Worm (Caenorhabditis elegans): ENCODE data around the gene F10G2.7.

The F10G2.7 gene

ce11 chrV:7364951-7365350 is 27.8 kb upstream of the F10G2.7 start, which contains the start of gene exc-13:
Gene exc-13 (plus strand): TSS chrV:7365251.
- no peak for TF ChIP-seq jun-1 (tag; optimal IDR thresholded peaks at IDR 0.05)
- peak; percentile 2 for TF ChIP-seq lin-39 (tag; optimal IDR thresholded peaks at IDR 0.05)

ce11 chrV:7364059-7364458 is 26.9 kb upstream of the F10G2.7 start, which contains the start of gene cyp-35A2:
Gene cyp-35A2 (minus strand): TSS chrV:7364182.
- TF ChIP-seq egl-27 (tag; optimal IDR thresholded peaks at IDR 0.05) = no peak
- TF ChIP-seq jun-1 (tag; optimal IDR thresholded peaks at IDR 0.05) = no peak
- TF ChIP-seq nhr-237 (tag; optimal IDR thresholded peaks at IDR 0.05) = no peak
- peak; percentile 79 for TF ChIP-seq pqm-1 (tag; optimal IDR thresholded peaks at IDR 0.05)
- no peak for TF ChIP-seq nhr-11 (tag; optimal IDR thresholded peaks at IDR 0.05)
- TF ChIP-seq elt-2 (tag; optimal IDR thresholded peaks at IDR 0.05) = peak; percentile 86
- TF ChIP-seq nhr-23 (tag; optimal IDR thresholded peaks at IDR 0.05) = no peak
- no peak for TF ChIP-seq lin-39 (tag; optimal IDR thresholded peaks at IDR 0.05)
- no peak for TF ChIP-seq nhr-25 (tag; optimal IDR thresholded peaks at IDR 0.05)
- TF ChIP-seq ceh-16 (tag; optimal IDR thresholded peaks at IDR 0.05) = no peak
- no peak for TF ChIP-seq lin-15B (tag; optimal IDR thresholded peaks at IDR 0.05)
- no peak for TF ChIP-seq nhr-77 (tag; optimal IDR thresholded peaks at IDR 0.05)
- no peak for TF ChIP-seq nhr-43 (tag; optimal IDR thresholded peaks at IDR 0.05; ENCODE audit: poor library complexity, severe bottlenecking)
- no peak for TF ChIP-seq ceh-28 (tag; optimal IDR thresholded peaks at IDR 0.05)
- no peak for TF ChIP-seq R02D3.7 (tag; optimal IDR thresholded peaks at IDR 0.05)
- no peak for TF ChIP-seq ztf-4 (tag; optimal IDR thresholded peaks at IDR 0.05)

ce11 chrV:7361673-7362072 is 24.6 kb upstream of the F10G2.7 start, which contains the start of gene cyp-35A1:
Gene cyp-35A1 (minus strand): TSS chrV:7361773.
- no peak for TF ChIP-seq lsy-12 (tag; optimal IDR thresholded peaks at IDR 0.05)
- no peak for TF ChIP-seq fos-1 (tag; optimal IDR thresholded peaks at IDR 0.05)
- TF ChIP-seq elt-1 (tag; optimal IDR thresholded peaks at IDR 0.05) = no peak
- no peak for TF ChIP-seq nhr-237 (tag; optimal IDR thresholded peaks at IDR 0.05)
- no peak for TF ChIP-seq ZK546.5 (tag; optimal IDR thresholded peaks at IDR 0.05)

DNA sequence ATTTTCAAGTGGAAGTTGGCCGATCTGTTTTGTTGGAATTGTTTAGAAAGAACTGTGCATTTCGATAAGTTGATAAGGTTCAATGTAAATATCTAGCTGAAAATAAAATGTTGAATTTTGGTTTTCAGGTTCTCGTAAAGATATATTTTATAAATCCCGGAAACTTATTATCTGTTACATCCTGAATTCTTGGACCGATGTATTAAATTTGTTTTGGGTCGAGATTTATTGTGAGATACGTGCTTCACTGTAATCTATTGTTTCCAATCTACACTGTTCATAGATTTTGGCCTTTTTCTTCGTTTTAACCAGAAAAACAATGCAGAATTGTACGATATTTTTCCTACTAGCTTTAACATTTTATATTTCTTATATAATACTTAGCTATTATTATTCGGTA is 20.0 kb upstream of the F10G2.7 start, which contains the start of gene C03G6.6:
C03G6.6 (plus strand) TSS at position 301 of the 400 bp plus-strand sequence.
- TF ChIP-seq jun-1 (tag; optimal IDR thresholded peaks at IDR 0.05) = no peak
- no peak for TF ChIP-seq lin-39 (tag; optimal IDR thresholded peaks at IDR 0.05)

DNA sequence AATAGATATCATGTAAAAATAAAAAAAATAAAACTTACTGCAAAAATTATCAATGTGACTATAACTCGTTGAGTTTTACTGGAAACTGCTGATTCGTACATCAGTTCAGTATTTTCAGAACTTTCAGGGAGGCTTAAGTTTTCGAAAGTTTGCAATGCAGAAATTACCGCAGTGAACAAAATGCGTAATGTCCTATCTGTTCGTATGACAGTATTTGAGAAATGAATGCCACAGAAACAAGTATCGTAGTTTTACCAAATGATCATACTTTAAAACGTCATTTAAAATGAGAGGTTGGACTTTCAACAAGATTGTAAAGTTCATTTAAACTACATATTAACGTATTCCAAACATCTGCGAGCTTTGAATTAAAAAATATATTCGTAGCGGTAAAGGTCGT is 19.6 kb upstream of the F10G2.7 start, which contains the start of gene C03G6.21:
C03G6.21 (minus strand) TSS at position 101 of the 400 bp plus-strand sequence.
- TF ChIP-seq ztf-11 (tag; optimal IDR thresholded peaks at IDR 0.05) (no peak), aly-2 (tag; optimal IDR thresholded peaks at IDR 0.05) (no peak), ZK546.5 (tag; optimal IDR thresholded peaks at IDR 0.05) (no peak), nhr-43 (tag; optimal IDR thresholded peaks at IDR 0.05; ENCODE audit: poor library complexity, severe bottlenecking) (no peak), nhr-23 (tag; optimal IDR thresholded peaks at IDR 0.05) (no peak), egl-27 (tag; optimal IDR thresholded peaks at IDR 0.05) (no peak), nhr-76 (tag; optimal IDR thresholded peaks at IDR 0.05) (no peak), ztf-4 (tag; optimal IDR thresholded peaks at IDR 0.05) (no peak), mml-1 (tag; optimal IDR thresholded peaks at IDR 0.05) (no peak), ama-1 (optimal IDR thresholded peaks at IDR 0.05) (no peak), fkh-10 (GFP tag; optimal IDR thresholded peaks at IDR 0.05) (no peak)

ce11 chrV:7355464-7355863 is 18.3 kb upstream of the F10G2.7 start, which contains the start of gene tag-293:
Gene tag-293 (minus strand): TSS chrV:7355564.
- TF ChIP-seq nhr-25 (tag; optimal IDR thresholded peaks at IDR 0.05) = no peak
- TF ChIP-seq lin-39 (tag; optimal IDR thresholded peaks at IDR 0.05) = no peak
- no peak for TF ChIP-seq lin-15B (tag; optimal IDR thresholded peaks at IDR 0.05)
- no peak for TF ChIP-seq fkh-2 (tag; optimal IDR thresholded peaks at IDR 0.05)
- TF ChIP-seq egl-27 (tag; optimal IDR thresholded peaks at IDR 0.05) = no peak
- no peak for TF ChIP-seq nhr-43 (tag; optimal IDR thresholded peaks at IDR 0.05; ENCODE audit: poor library complexity, severe bottlenecking)
- TF ChIP-seq unc-39 (tag; optimal IDR thresholded peaks at IDR 0.05) = no peak
- no peak for TF ChIP-seq mml-1 (tag; optimal IDR thresholded peaks at IDR 0.05)
- TF ChIP-seq elt-3 (tag; optimal IDR thresholded peaks at IDR 0.05) = no peak
- TF ChIP-seq ceh-16 (tag; optimal IDR thresholded peaks at IDR 0.05) = no peak
- no peak for TF ChIP-seq fkh-10 (GFP tag; optimal IDR thresholded peaks at IDR 0.05)
- no peak for TF ChIP-seq lsy-12 (tag; optimal IDR thresholded peaks at IDR 0.05)
- no peak for TF ChIP-seq daf-12 (tag; optimal IDR thresholded peaks at IDR 0.05)
- TF ChIP-seq egl-5 (tag; optimal IDR thresholded peaks at IDR 0.05) = no peak
- no peak for TF ChIP-seq nhr-77 (tag; optimal IDR thresholded peaks at IDR 0.05)
- no peak for TF ChIP-seq nhr-11 (tag; optimal IDR thresholded peaks at IDR 0.05)
- TF ChIP-seq nhr-67 (tag; optimal IDR thresholded peaks at IDR 0.05) = no peak

Data from whole organism, L3 larva.